Worm (Caenorhabditis elegans) whole organism, midembryonic: ENCODE results near the gene Y38H8A.7.

Experiments
- T22C8.4 ChIP-seq: fragments of 200-800 bp; sonication (Bioruptor generic); IDR thresholded peaks from 2 replicates; pipeline ENCODE4 v1.3.6; 2022; ENCODE audit warnings: missing genetic modification characterization, missing compliant biosample characterization
- cog-1 ChIP-seq: sonication (generic microtip); optimal IDR thresholded peaks from 2 replicates; lab custom pipeline; 2016; ENCODE audit warnings: missing genetic modification characterization, missing compliant biosample characterization
- flt-1 ChIP-seq: fragments of 200-800 bp; sonication (Bioruptor generic); IDR thresholded peaks from 2 replicates; pipeline ENCODE4 v1.3.6; 2022; ENCODE audit warnings: missing genetic modification characterization, missing compliant biosample characterization
- klf-2 ChIP-seq: fragments of 200-800 bp; sonication (Bioruptor generic); conservative IDR thresholded peaks from 2 replicates; pipeline ENCODE4 v1.3.6; 2022; ENCODE audit warnings: missing genetic modification reagents, missing genetic modification characterization, missing compliant biosample characterization
- ref-1 ChIP-seq: fragments of 200-800 bp; sonication (Bioruptor generic); conservative IDR thresholded peaks from 2 replicates; pipeline ENCODE4 v1.3.6; 2022; ENCODE audit warnings: missing genetic modification reagents, missing genetic modification characterization, missing compliant biosample characterization
- tab-1 ChIP-seq: fragments of 200-800 bp; sonication (Bioruptor generic); IDR thresholded peaks from 2 replicates; pipeline ENCODE4 v1.3.6; 2022; ENCODE audit warnings: missing genetic modification characterization, missing compliant biosample characterization
- ztf-23 ChIP-seq: fragments of 200-800 bp; sonication (Bioruptor generic); IDR thresholded peaks from 2 replicates; pipeline ENCODE4 v1.3.6; 2022; ENCODE audit warnings: missing genetic modification reagents, missing genetic modification characterization, missing compliant biosample characterization
- ztf-29 ChIP-seq: fragments of 200-800 bp; sonication (Bioruptor generic); IDR thresholded peaks from 2 replicates; pipeline ENCODE4 v1.3.6; 2022; ENCODE audit warnings: missing genetic modification reagents, missing genetic modification characterization, missing compliant biosample characterization

DNA sequence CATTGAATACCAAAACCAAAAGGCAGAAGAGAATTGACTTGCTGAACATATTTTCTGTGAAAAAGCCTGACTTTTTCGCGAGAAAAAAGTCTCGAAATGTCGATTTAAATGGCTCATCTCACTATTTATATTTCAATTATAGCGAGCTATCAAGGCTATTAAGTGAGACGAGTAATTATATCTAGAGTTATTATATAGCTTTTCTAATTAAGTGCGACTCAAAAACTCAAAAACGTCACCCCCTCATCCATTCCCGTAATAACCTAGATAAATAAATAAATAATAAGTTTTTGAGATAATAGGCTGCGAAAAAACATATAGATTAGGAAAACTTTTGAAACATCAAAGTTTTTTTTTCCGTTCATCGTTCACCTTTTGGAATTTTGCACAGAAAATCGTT is 50.4 kb downstream of the Y38H8A.7 start, which contains the start of gene nlp-17:
- TF ChIP-seq flt-1 (GFP tag; lab: Robert Waterston, UW), result no peak
- no peak for TF ChIP-seq ztf-23 (GFP tag; lab: Robert Waterston, UW)
- no peak for TF ChIP-seq cog-1 (tag; lab: Kevin White, UChicago)
- TF ChIP-seq ztf-29 (GFP tag; lab: Robert Waterston, UW), result no peak
- TF ChIP-seq T22C8.4 (GFP tag; lab: Robert Waterston, UW), result no peak
- TF ChIP-seq tab-1 (GFP tag; lab: Robert Waterston, UW), result no peak
- TF ChIP-seq ref-1 (GFP tag; lab: Robert Waterston, UW), result no peak
- TF ChIP-seq klf-2 (GFP tag; lab: Robert Waterston, UW), result no peak
